Worm (Caenorhabditis elegans) whole organism, midembryonic: Measurements from ENCODE around the gene pqn-13.

Experiments
- T22C8.4 ChIP-seq: fragments of 200-800 bp; sonication (Bioruptor generic); IDR thresholded peaks from 2 replicates; pipeline ENCODE4 v1.3.6; 2022; ENCODE audit warnings: missing genetic modification characterization, missing compliant biosample characterization
- cog-1 ChIP-seq: sonication (generic microtip); optimal IDR thresholded peaks from 2 replicates; lab custom pipeline; 2016; ENCODE audit warnings: missing genetic modification characterization, missing compliant biosample characterization
- flt-1 ChIP-seq: fragments of 200-800 bp; sonication (Bioruptor generic); IDR thresholded peaks from 2 replicates; pipeline ENCODE4 v1.3.6; 2022; ENCODE audit warnings: missing genetic modification characterization, missing compliant biosample characterization
- klf-2 ChIP-seq: fragments of 200-800 bp; sonication (Bioruptor generic); conservative IDR thresholded peaks from 2 replicates; pipeline ENCODE4 v1.3.6; 2022; ENCODE audit warnings: missing genetic modification reagents, missing genetic modification characterization, missing compliant biosample characterization
- med-1 ChIP-seq: sonication (generic microtip); optimal IDR thresholded peaks from 2 replicates; lab custom pipeline; 2017; ENCODE audit warnings: missing genetic modification characterization, mild to moderate bottlenecking, missing compliant biosample characterization, antibody characterized with exemption, missing genetic modification reagents; ENCODE audit not compliant: insufficient read depth
- ref-1 ChIP-seq: fragments of 200-800 bp; sonication (Bioruptor generic); conservative IDR thresholded peaks from 2 replicates; pipeline ENCODE4 v1.3.6; 2022; ENCODE audit warnings: missing genetic modification reagents, missing genetic modification characterization, missing compliant biosample characterization
- tab-1 ChIP-seq: fragments of 200-800 bp; sonication (Bioruptor generic); IDR thresholded peaks from 2 replicates; pipeline ENCODE4 v1.3.6; 2022; ENCODE audit warnings: missing genetic modification characterization, missing compliant biosample characterization
- ztf-23 ChIP-seq: fragments of 200-800 bp; sonication (Bioruptor generic); IDR thresholded peaks from 2 replicates; pipeline ENCODE4 v1.3.6; 2022; ENCODE audit warnings: missing genetic modification reagents, missing genetic modification characterization, missing compliant biosample characterization
- ztf-29 ChIP-seq: fragments of 200-800 bp; sonication (Bioruptor generic); IDR thresholded peaks from 2 replicates; pipeline ENCODE4 v1.3.6; 2022; ENCODE audit warnings: missing genetic modification reagents, missing genetic modification characterization, missing compliant biosample characterization

- TF ChIP-seq ztf-29 (GFP tag; lab: Robert Waterston, UW): no peak
- TF ChIP-seq flt-1 (GFP tag; lab: Robert Waterston, UW): no peak
- no peak for TF ChIP-seq ref-1 (GFP tag; lab: Robert Waterston, UW)
- no peak for TF ChIP-seq tab-1 (GFP tag; lab: Robert Waterston, UW)
- TF ChIP-seq cog-1: no peak
- TF ChIP-seq klf-2 (GFP tag; lab: Robert Waterston, UW): no peak
- no peak for TF ChIP-seq T22C8.4 (GFP tag; lab: Robert Waterston, UW)
- no peak for TF ChIP-seq med-1 (GFP tag; lab: Kevin White, UChicago)
- TF ChIP-seq ztf-23 (GFP tag; lab: Robert Waterston, UW): no peak
Observed at ce11 chrV:5693595-5693994, 17.7 kb upstream of the pqn-13 start.
